Fruit fly (Drosophila melanogaster): ENCODE data around the gene CG6565.

CG6565 gene

dm6 chr2L:13366109-13366747 is 7.6 kb upstream of the CG6565 start, which contains the start of the genes Nnp-1 and Grx3 (continued):
- peak; percentile 5 for TF ChIP-seq CG6254 (GFP tag; optimal IDR thresholded peaks at IDR 0.05)
- TF ChIP-seq luna (GFP tag; optimal IDR thresholded peaks at IDR 0.05), result no peak
- no peak for TF ChIP-seq GATAe (GFP tag; conservative IDR thresholded peaks at IDR 0.05)
- TF ChIP-seq CG13296 (GFP tag; optimal IDR thresholded peaks at IDR 0.05), result no peak
- TF ChIP-seq CG11085 (GFP tag; IDR thresholded peaks at IDR 0.05), result no peak
- TF ChIP-seq CG4404 (GFP tag; IDR thresholded peaks at IDR 0.05), result no peak; the same call in 1 of the 2 replicates
- TF ChIP-seq ham (GFP tag; IDR thresholded peaks at IDR 0.05), result no peak
- TF ChIP-seq CG17912 (GFP tag; optimal IDR thresholded peaks at IDR 0.05), result no peak
- TF ChIP-seq CG5180 (GFP tag; optimal IDR thresholded peaks at IDR 0.05), result peak; percentile 71
- no peak for TF ChIP-seq Sry-δ (GFP tag; optimal IDR thresholded peaks at IDR 0.05)
- no peak for TF ChIP-seq ato (GFP tag; IDR thresholded peaks at IDR 0.05; ENCODE audit: partially characterized antibody)
- TF ChIP-seq CG12744 (GFP tag; optimal IDR thresholded peaks at IDR 0.05), result no peak
- TF ChIP-seq Eip74EF (GFP tag; optimal IDR thresholded peaks at IDR 0.05), result no peak
- no peak for TF ChIP-seq CG31224 (GFP tag; IDR thresholded peaks at IDR 0.05)
- no peak for TF ChIP-seq corto (GFP tag; optimal IDR thresholded peaks at IDR 0.05)
- TF ChIP-seq gce (GFP tag; IDR thresholded peaks at IDR 0.05), result no peak
- peak; percentile 33 for TF ChIP-seq her (GFP tag; optimal IDR thresholded peaks at IDR 0.05)
- TF ChIP-seq ftz-f1 (GFP tag; optimal IDR thresholded peaks at IDR 0.05), result no peak
- peak; percentile 56 for TF ChIP-seq Sin3A (optimal IDR thresholded peaks at IDR 0.05)
- no peak for TF ChIP-seq CG12391 (tag; optimal IDR thresholded peaks at IDR 0.05)
- TF ChIP-seq CG31365 (tag; optimal IDR thresholded peaks at IDR 0.05), result no peak
- TF ChIP-seq Sry-β (GFP tag; optimal IDR thresholded peaks at IDR 0.05), result peak; percentile 92
- TF ChIP-seq Hr51 (GFP tag; optimal IDR thresholded peaks at IDR 0.05), result no peak
- TF ChIP-seq NfI (GFP tag; optimal IDR thresholded peaks at IDR 0.05), result peak; percentile 59
- TF ChIP-seq aop (GFP tag; IDR thresholded peaks at IDR 0.05), result no peak
- TF ChIP-seq br (optimal IDR thresholded peaks at IDR 0.05), result no peak
- no peak for TF ChIP-seq CG7372 (GFP tag; IDR thresholded peaks at IDR 0.05)
- TF ChIP-seq trh (GFP tag; optimal IDR thresholded peaks at IDR 0.05), result no peak
- TF ChIP-seq chinmo (GFP tag; IDR thresholded peaks at IDR 0.05; ENCODE audit: partially characterized antibody), result no peak
- TF ChIP-seq gro (GFP tag; optimal IDR thresholded peaks at IDR 0.05), result no peak
- TF ChIP-seq CG7357 (GFP tag; IDR thresholded peaks at IDR 0.05), result peak; percentile 65
- TF ChIP-seq scrt (GFP tag; optimal IDR thresholded peaks at IDR 0.05), result no peak
- TF ChIP-seq pfk (GFP tag; optimal IDR thresholded peaks at IDR 0.05), result no peak
- peak; percentile 75 for TF ChIP-seq trem (tag; optimal IDR thresholded peaks at IDR 0.05)
- TF ChIP-seq Lim3 (GFP tag; IDR thresholded peaks at IDR 0.05), result no peak
- TF ChIP-seq inv (GFP tag; IDR thresholded peaks at IDR 0.05; ENCODE audit: partially characterized antibody), result no peak
- TF ChIP-seq Dfd (GFP tag; optimal IDR thresholded peaks at IDR 0.05), result no peak
- peak; percentile 82 for TF ChIP-seq nmo (GFP tag; optimal IDR thresholded peaks at IDR 0.05)
- peak; percentile 98 for TF ChIP-seq cwo (GFP tag; optimal IDR thresholded peaks at IDR 0.05)
- TF ChIP-seq CG17568 (GFP tag; optimal IDR thresholded peaks at IDR 0.05), result no peak
- no peak for TF ChIP-seq CG14014 (GFP tag; IDR thresholded peaks at IDR 0.05)
- TF ChIP-seq ci (GFP tag; IDR thresholded peaks at IDR 0.05), result 0 out of 3 replicates have a peak, but pooled peaks have one; percentile 12
- no peak for TF ChIP-seq CG6765 (GFP tag; optimal IDR thresholded peaks at IDR 0.05)
- no peak for TF ChIP-seq insv (GFP tag; optimal IDR thresholded peaks at IDR 0.05)
- TF ChIP-seq CG3065 (GFP tag; optimal IDR thresholded peaks at IDR 0.05), result no peak
- TF ChIP-seq CG17612 (GFP tag; IDR thresholded peaks at IDR 0.05), result no peak
- no peak for TF ChIP-seq chif (GFP tag; optimal IDR thresholded peaks at IDR 0.05)
- TF ChIP-seq H2.0 (GFP tag; IDR thresholded peaks at IDR 0.05), result 0 out of 2 replicates have a peak, but pooled peaks have one; percentile 16
- peak; percentile 64 to 91 for TF ChIP-seq crp (GFP tag; optimal IDR thresholded peaks at IDR 0.05)
- peak; percentile 14; the same call in 1 of the 2 replicates for TF ChIP-seq klu (GFP tag; IDR thresholded peaks at IDR 0.05)
